Worm (Caenorhabditis elegans): ENCODE data around the gene Y73B6BL.29.
A peak's percentile ranks its signal among the peaks of the same experiment; 100 is the strongest.

Gene Y73B6BL.29

DNA sequence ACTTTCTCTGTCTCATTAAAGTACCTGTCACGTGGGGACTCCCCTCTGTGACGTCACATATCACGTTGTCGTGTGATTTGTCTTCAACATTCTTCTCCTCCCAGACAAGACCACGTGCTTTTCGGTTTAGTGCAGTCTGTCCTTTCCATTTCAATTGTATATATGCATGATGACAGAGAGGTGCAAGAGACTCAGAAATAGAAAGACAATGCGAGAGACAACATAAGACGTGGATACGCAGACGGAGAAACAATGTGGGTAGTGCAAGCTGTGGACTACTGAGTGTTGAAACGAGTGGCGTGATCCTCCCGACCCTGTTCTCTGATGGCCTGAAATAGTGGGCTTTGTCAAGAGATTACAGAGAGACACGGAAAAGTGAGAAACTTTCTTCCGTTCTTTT lies 15.0 kb downstream of the Y73B6BL.29 start (continued):
- no peak for TF ChIP-seq F55B11.4 (tag; optimal IDR thresholded peaks at IDR 0.05; ENCODE audit: borderline replicate concordance, insufficient read depth)
- TF ChIP-seq rpc-1 (optimal IDR thresholded peaks at IDR 0.05) = no peak
- TF ChIP-seq rpc-1 (tag; optimal IDR thresholded peaks at IDR 0.05) = no peak
- TF ChIP-seq let-607 (tag; optimal IDR thresholded peaks at IDR 0.05) = peak; percentile 73 to 90
- TF ChIP-seq ccch-3 (GFP tag; optimal IDR thresholded peaks at IDR 0.05) = no peak
- no peak for TF ChIP-seq xnd-1 (tag; optimal IDR thresholded peaks at IDR 0.05)
- no peak for TF ChIP-seq snpc-4 (GFP tag; optimal IDR thresholded peaks at IDR 0.05)
- peak; percentile 25 to 73 (median 66) for TF ChIP-seq snpc-4 (tag; optimal IDR thresholded peaks at IDR 0.05)
- no peak for TF ChIP-seq Y67H2A.10 (GFP tag; conservative IDR thresholded peaks at IDR 0.05)
- 0 out of 2 replicates have a peak, but pooled peaks have one; percentile 15 for TF ChIP-seq madf-3 (GFP tag; IDR thresholded peaks at IDR 0.05)
- peak; percentile 87 for TF ChIP-seq F22D6.2 (tag; optimal IDR thresholded peaks at IDR 0.05)
- no peak for TF ChIP-seq ztf-6 (GFP tag; IDR thresholded peaks at IDR 0.05)
- peak; percentile 56 for TF ChIP-seq F33H1.4 (GFP tag; IDR thresholded peaks at IDR 0.05)
- TF ChIP-seq ceh-58 (GFP tag; IDR thresholded peaks at IDR 0.05) = no peak
- no peak for TF ChIP-seq ceh-91 (GFP tag; IDR thresholded peaks at IDR 0.05)
- TF ChIP-seq snpc-1.3 (tag; optimal IDR thresholded peaks at IDR 0.05; ENCODE audit: insufficient read depth) = no peak
- peak; percentile 97 for TF ChIP-seq atf-7 (tag; optimal IDR thresholded peaks at IDR 0.05)
- TF ChIP-seq B0336.3 (GFP tag; IDR thresholded peaks at IDR 0.05) = peak; percentile 97
- TF ChIP-seq F52B5.7 (tag; optimal IDR thresholded peaks at IDR 0.05) = peak; percentile 58
- peak; percentile 99 for TF ChIP-seq somi-1 (GFP tag; optimal IDR thresholded peaks at IDR 0.05)
- TF ChIP-seq F49E8.2 (tag; optimal IDR thresholded peaks at IDR 0.05; ENCODE audit: insufficient read depth) = no peak
- no peak for TF ChIP-seq Y79H2A.3 (GFP tag; conservative IDR thresholded peaks at IDR 0.05)
- no peak for TF ChIP-seq lag-1 (GFP tag; IDR thresholded peaks at IDR 0.05)
- TF ChIP-seq sea-2 (GFP tag; IDR thresholded peaks at IDR 0.05) = 0 out of 2 replicates have a peak, but pooled peaks have one; percentile 40
- TF ChIP-seq pha-4 (tag; optimal IDR thresholded peaks at IDR 0.05) = no peak
- TF ChIP-seq F37B4.10 (GFP tag; IDR thresholded peaks at IDR 0.05) = 0 out of 2 replicates have a peak, but pooled peaks have one; percentile 19
- TF ChIP-seq aptf-2 (GFP tag; conservative IDR thresholded peaks at IDR 0.05) = no peak
- no peak for TF ChIP-seq attf-3 (GFP tag; conservative IDR thresholded peaks at IDR 0.05)
- TF ChIP-seq gei-17 (GFP tag; optimal IDR thresholded peaks at IDR 0.05) = peak; percentile 83
- TF ChIP-seq sdz-38 (tag; optimal IDR thresholded peaks at IDR 0.05) = no peak
- TF ChIP-seq nhr-80 (tag; optimal IDR thresholded peaks at IDR 0.05) = peak; percentile 95
- peak; percentile 98 for TF ChIP-seq attf-5 (GFP tag; optimal IDR thresholded peaks at IDR 0.05)
- TF ChIP-seq K11D2.4 (GFP tag; IDR thresholded peaks at IDR 0.05) = peak; percentile 92
- TF ChIP-seq zim-3 (tag; optimal IDR thresholded peaks at IDR 0.05) = peak; percentile 21
- TF ChIP-seq nfya-2 (GFP tag; IDR thresholded peaks at IDR 0.05) = no peak
- TF ChIP-seq let-526 (GFP tag; IDR thresholded peaks at IDR 0.05) = peak; percentile 83
- no peak for TF ChIP-seq ama-1 (optimal IDR thresholded peaks at IDR 0.05)
- peak in 1 of 2 experiments; percentile 55 for TF ChIP-seq ama-1 (GFP tag; optimal IDR thresholded peaks at IDR 0.05)
- no peak for TF ChIP-seq nhr-179 (tag; optimal IDR thresholded peaks at IDR 0.05)
- peak; percentile 17 for TF ChIP-seq ceh-79 (tag; optimal IDR thresholded peaks at IDR 0.05)
- no peak for TF ChIP-seq hlh-12 (tag; optimal IDR thresholded peaks at IDR 0.05)
- no peak for TF ChIP-seq efl-1 (GFP tag; optimal IDR thresholded peaks at IDR 0.05)
- peak; percentile 5 for TF ChIP-seq sptf-2 (GFP tag; optimal IDR thresholded peaks at IDR 0.05)
- TF ChIP-seq madf-8 (GFP tag; conservative IDR thresholded peaks at IDR 0.05) = no peak
- TF ChIP-seq repo-1 (tag; optimal IDR thresholded peaks at IDR 0.05) = peak; percentile 84
- peak; percentile 96 for TF ChIP-seq ztf-26 (tag; optimal IDR thresholded peaks at IDR 0.05)
- TF ChIP-seq mel-28 (tag; optimal IDR thresholded peaks at IDR 0.05; ENCODE audit: borderline replicate concordance) = peak; percentile 63
- TF ChIP-seq egl-18 (GFP tag; IDR thresholded peaks at IDR 0.05) = no peak
- peak; percentile 97 for TF ChIP-seq chd-7 (tag; optimal IDR thresholded peaks at IDR 0.05)
- peak; percentile 52 for TF ChIP-seq dpff-1 (tag; optimal IDR thresholded peaks at IDR 0.05)
